Worm (Caenorhabditis elegans): ENCODE measurements around the gene Y43E12A.3.

Y43E12A.3 gene

ce11 chrIV:10980628-10981027 is 7.1 kb upstream of the Y43E12A.3 start:
- TF ChIP-seq unc-62 (GFP tag; optimal IDR thresholded peaks at IDR 0.05): no peak

DNA sequence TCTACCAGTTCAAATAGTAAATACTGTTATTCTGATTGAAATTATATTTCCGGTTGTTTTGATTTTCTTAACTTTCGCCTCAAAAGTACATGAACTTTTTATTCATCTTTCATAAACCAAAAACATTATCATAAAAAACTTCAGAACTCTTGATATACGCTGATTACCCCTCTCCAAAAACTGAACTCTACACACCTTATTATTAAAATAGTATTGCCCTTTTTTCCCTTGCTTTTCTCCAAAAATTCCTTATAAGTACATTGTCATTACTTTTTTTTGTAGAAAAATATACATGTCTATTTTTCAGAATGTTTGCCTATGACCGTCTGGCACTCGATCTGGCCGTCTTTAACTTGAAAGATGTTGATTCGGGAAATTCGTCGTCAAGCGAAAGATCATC is 5.9 kb upstream of the Y43E12A.3 start, which contains the start of gene Y43E12A.2:
Gene Y43E12A.2, plus strand, starts transcription at position 301 of the 400 bp plus-strand sequence.
- TF ChIP-seq unc-62 (GFP tag; optimal IDR thresholded peaks at IDR 0.05): no peak

ce11 chrIV:10985568-10986035 is 2.1 kb upstream of the Y43E12A.3 start, which contains the start of gene cyb-2.1:
cyb-2.1 (plus strand) TSS chrIV:10985985.
- no peak for TF ChIP-seq unc-62 (GFP tag; optimal IDR thresholded peaks at IDR 0.05)

DNA sequence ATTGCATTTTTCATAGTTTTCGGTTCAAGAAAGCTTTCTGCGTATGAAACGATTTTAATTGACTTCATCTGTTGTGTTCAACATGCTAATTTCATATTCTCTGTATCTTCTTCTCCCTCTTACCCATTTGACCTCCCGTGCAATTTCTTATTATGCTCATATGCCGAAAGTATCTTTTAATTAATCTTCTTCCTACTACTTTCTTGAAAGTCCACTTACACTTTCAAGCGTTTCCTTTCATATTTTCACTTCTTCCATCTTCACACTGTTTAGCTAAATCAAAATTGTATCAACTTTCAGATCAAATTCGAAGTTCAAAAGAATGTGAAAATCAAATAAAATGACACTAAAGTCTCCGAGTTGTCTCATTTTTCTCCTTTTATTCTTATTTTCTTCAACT is 3.0 kb downstream of the Y43E12A.3 start, which contains the start of gene F13H10.5:
Gene F13H10.5, plus strand, starts transcription at position 301 of the 400 bp plus-strand sequence.
- no peak for TF ChIP-seq unc-62 (GFP tag; optimal IDR thresholded peaks at IDR 0.05)

ce11 chrIV:11001614-11002013 is 13.9 kb downstream of the Y43E12A.3 start, which contains the start of gene F13H10.9:
F13H10.9 (plus strand) TSS chrIV:11001914.
- TF ChIP-seq unc-62 (GFP tag; optimal IDR thresholded peaks at IDR 0.05): no peak

ce11 chrIV:11004273-11004672 is 16.6 kb downstream of the Y43E12A.3 start, which contains the start of gene F13H10.1:
F13H10.1 (plus strand) TSS chrIV:11004573.
- TF ChIP-seq unc-62 (GFP tag; optimal IDR thresholded peaks at IDR 0.05): no peak

DNA sequence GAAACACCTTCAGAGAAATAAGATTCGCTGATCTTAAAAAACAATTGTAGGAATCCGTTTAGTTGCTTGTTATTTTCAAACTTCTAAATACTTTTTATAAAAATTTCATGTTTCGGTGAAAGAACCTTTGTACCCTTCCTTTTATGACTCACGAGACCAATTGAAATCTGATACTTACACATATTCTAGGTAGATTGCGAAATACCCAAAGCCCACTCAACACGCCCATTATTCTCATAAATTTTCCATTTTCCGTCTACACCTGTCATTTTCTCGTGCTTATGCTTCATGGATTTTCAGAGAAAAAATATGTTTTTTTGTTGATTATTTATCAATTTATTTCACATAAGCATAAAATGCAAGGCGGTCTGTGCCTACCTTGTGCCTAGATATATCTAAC is 18.7 kb downstream of the Y43E12A.3 start:
- no peak for TF ChIP-seq unc-62 (GFP tag; optimal IDR thresholded peaks at IDR 0.05)

- TF ChIP-seq unc-62 (GFP tag; optimal IDR thresholded peaks at IDR 0.05): no peak
Observed at ce11 chrIV:11006868-11007267, 19.2 kb downstream of the Y43E12A.3 start.

ce11 chrIV:11008255-11008654 is 20.6 kb downstream of the Y43E12A.3 start:
- TF ChIP-seq unc-62 (GFP tag; optimal IDR thresholded peaks at IDR 0.05): no peak

DNA sequence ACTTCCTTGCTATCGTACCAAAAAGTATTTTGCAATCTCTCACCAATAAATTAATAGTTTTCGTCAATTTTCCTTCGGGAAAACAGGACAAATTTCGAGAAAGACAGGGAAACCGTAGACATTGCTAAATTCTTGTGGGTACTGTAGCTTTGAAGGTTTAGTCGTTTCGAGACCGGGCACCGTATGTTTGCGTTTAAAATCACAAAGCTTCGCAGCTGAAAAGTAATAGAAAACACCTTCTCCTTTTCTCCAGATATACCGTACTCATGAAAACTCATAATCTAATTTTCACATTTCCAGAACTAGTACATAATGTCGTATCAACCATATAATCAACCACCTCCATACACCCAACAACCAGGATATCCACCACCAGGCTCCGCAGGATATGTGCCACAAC is 21.3 kb downstream of the Y43E12A.3 start, which contains the start of gene F13H10.6:
Gene F13H10.6, plus strand, starts transcription at position 301 of the 400 bp plus-strand sequence.
- no peak for TF ChIP-seq unc-62 (GFP tag; optimal IDR thresholded peaks at IDR 0.05)

DNA sequence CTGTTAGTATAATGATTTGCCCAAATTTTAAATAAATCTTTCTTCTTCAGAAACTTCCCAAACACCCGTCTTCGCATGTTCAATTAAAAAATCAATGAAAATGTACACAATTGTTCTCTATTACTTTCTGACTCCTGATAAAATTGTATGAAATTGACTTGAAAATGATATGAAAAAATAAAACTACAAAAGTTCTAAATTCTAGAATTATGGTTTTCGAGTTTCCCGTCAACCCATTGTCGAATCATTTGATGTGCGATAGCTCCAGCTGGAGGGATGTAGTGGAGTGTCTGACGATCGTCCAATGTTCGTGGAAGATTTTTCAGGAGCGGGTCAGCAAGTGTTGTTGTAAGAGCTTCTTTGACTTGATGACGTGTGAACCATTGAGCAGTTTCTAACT is 22.2 kb downstream of the Y43E12A.3 start:
- no peak for TF ChIP-seq unc-62 (GFP tag; optimal IDR thresholded peaks at IDR 0.05)

- no peak for TF ChIP-seq unc-62 (GFP tag; optimal IDR thresholded peaks at IDR 0.05)
Observed at ce11 chrIV:11011920-11012319, 24.2 kb downstream of the Y43E12A.3 start, which contains the start of gene ndx-9. ndx-9 (minus strand) TSS chrIV:11012020.

ce11 chrIV:11015881-11016280 is 28.2 kb downstream of the Y43E12A.3 start, which contains the start of gene F13H10.3:
F13H10.3 (minus strand) TSS chrIV:11015953.
- no peak for TF ChIP-seq unc-62 (GFP tag; optimal IDR thresholded peaks at IDR 0.05)

DNA sequence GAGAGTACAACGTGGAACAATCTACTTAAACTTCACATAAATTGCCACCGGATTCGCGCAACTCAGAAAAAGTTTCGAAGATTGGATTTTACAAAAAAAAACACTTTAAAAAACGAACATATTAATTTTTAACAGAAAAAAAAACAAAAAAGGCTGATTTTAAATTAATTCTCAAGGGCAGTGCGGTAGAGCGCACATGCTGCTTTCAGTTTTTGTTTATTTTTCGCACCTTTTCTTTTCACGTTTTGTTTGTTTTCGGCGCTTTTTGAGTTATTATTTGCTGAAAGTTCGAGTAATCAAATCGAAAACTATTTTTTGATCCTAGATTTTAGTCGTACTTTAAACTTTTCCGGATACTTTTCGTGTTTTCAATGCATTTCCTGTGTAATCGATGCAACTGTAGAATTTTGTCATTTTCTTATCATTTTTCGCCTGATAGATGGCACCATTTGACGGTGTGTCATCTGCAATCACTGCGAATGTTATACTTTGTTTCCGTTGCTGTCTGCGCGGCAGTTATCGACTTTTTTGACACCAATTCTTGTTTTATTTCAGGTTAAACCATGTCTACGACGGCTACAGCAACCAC is 32.4 kb downstream of the Y43E12A.3 start, which contains the start of gene F13H10.8:
Gene F13H10.8, plus strand, starts transcription at position 556 of the 589 bp plus-strand sequence.
- no peak for TF ChIP-seq unc-62 (GFP tag; optimal IDR thresholded peaks at IDR 0.05)

DNA sequence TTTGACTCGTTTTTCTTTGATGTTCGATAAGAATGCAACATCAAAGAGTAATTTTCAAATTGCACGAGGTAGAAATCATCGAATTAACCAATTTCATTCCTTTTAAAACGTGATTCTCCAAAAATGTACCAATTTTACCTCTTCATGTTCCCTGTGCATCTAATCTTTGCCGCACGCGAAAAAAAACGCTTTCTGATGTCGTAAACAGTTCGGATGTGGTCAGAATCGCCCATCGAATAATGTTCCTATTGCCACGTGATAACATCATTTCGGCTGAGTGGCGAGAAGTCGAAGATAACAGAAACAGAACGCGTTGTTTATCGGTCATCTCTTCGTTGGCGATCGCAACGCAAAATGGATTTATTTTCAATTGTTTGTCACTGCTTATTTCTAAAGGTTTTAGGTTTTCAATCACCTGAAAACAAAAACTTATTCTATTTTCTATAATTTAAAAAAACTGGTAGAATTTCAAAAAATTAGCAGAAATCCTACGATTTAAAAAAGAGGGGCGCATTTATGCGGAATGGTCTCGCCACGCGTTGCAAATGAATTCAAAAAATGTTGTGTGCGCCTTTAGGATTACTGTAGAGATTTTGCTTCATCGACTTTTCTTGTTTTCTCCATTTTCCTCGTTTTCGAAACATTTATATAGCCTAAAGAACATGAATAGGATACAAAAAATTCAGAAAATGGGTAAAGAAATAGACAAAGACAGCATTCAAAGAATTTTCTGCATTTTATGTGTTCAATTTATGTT is 34.0 kb downstream of the Y43E12A.3 start, which contains the start of gene mogs-1:
Gene mogs-1, minus strand, starts transcription at position 417 of the 757 bp plus-strand sequence.
- no peak for TF ChIP-seq unc-62 (GFP tag; optimal IDR thresholded peaks at IDR 0.05)

- no peak for TF ChIP-seq unc-62 (GFP tag; optimal IDR thresholded peaks at IDR 0.05)
Observed at ce11 chrIV:11022303-11022702, 34.6 kb downstream of the Y43E12A.3 start, which contains the start of gene alh-3. alh-3 (plus strand) TSS chrIV:11022603.

Measured in whole organism, dauer.